Fruit fly (Drosophila melanogaster): ENCODE data around the gene Snoo.

Gene Snoo

dm6 chr2L:7880458-7880857 is 103.5 kb downstream of the Snoo start:
- TF ChIP-seq hb (GFP tag; IDR thresholded peaks at IDR 0.05; ENCODE audit: partially characterized antibody) (no peak), ro (GFP tag; IDR thresholded peaks at IDR 0.05) (no peak), nom (GFP tag; optimal IDR thresholded peaks at IDR 0.05) (peak; percentile 69), CG6683 (GFP tag; optimal IDR thresholded peaks at IDR 0.05) (no peak), chinmo (GFP tag; IDR thresholded peaks at IDR 0.05; ENCODE audit: partially characterized antibody) (peak; percentile 80; the same call in 2 of the 4 replicates), fd64A (GFP tag; optimal IDR thresholded peaks at IDR 0.05) (no peak), CG14710 (tag; optimal IDR thresholded peaks at IDR 0.05) (no peak), CG13775 (GFP tag; optimal IDR thresholded peaks at IDR 0.05) (no peak), CG9876 (GFP tag; optimal IDR thresholded peaks at IDR 0.05) (no peak), oc (tag; optimal IDR thresholded peaks at IDR 0.05) (peak; percentile 47), nau (GFP tag; optimal IDR thresholded peaks at IDR 0.05) (no peak), slp2 (GFP tag; optimal IDR thresholded peaks at IDR 0.05) (no peak), Lhr (GFP tag; optimal IDR thresholded peaks at IDR 0.05) (no peak), danr (GFP tag; IDR thresholded peaks at IDR 0.05) (no peak), CG13123 (GFP tag; optimal IDR thresholded peaks at IDR 0.05) (no peak), Atf6 (GFP tag; IDR thresholded peaks at IDR 0.05) (no peak), gsb-n (tag; optimal IDR thresholded peaks at IDR 0.05) (peak; percentile 63), phol (tag; optimal IDR thresholded peaks at IDR 0.05) (no peak), Mes4 (GFP tag; optimal IDR thresholded peaks at IDR 0.05) (no peak), CG3847 (GFP tag; IDR thresholded peaks at IDR 0.05) (no peak), Nf-YC (tag; optimal IDR thresholded peaks at IDR 0.05) (no peak), hth (optimal IDR thresholded peaks at IDR 0.05) (no peak), CG3281 (GFP tag; optimal IDR thresholded peaks at IDR 0.05) (no peak), CG12659 (GFP tag; optimal IDR thresholded peaks at IDR 0.05) (no peak), MESR4 (GFP tag; optimal IDR thresholded peaks at IDR 0.05) (no peak), CG8944 (GFP tag; optimal IDR thresholded peaks at IDR 0.05) (no peak), CG14965 (GFP tag; optimal IDR thresholded peaks at IDR 0.05; ENCODE audit: borderline replicate concordance) (no peak), CG10959 (GFP tag; IDR thresholded peaks at IDR 0.05) (no peak), CG9932 (GFP tag; IDR thresholded peaks at IDR 0.05) (no peak), Med (GFP tag) (peak; percentile 10), CG17385 (GFP tag; optimal IDR thresholded peaks at IDR 0.05) (no peak), HLHmδ (GFP tag; optimal IDR thresholded peaks at IDR 0.05) (peak; percentile 0), Dp (GFP tag; optimal IDR thresholded peaks at IDR 0.05) (no peak), CG1647 (GFP tag; optimal IDR thresholded peaks at IDR 0.05) (no peak), dmrt11E (tag; optimal IDR thresholded peaks at IDR 0.05) (no peak), her (GFP tag; optimal IDR thresholded peaks at IDR 0.05) (no peak), Hr78 (GFP tag; optimal IDR thresholded peaks at IDR 0.05) (peak in 1 of 2 experiments; percentile 36), mirr (GFP tag; optimal IDR thresholded peaks at IDR 0.05) (no peak), CG18619 (GFP tag; optimal IDR thresholded peaks at IDR 0.05) (no peak), CG30020 (tag; optimal IDR thresholded peaks at IDR 0.05) (no peak), crol (GFP tag; IDR thresholded peaks at IDR 0.05) (0 out of 2 replicates have a peak, but pooled peaks have one; percentile 17), aop (GFP tag; IDR thresholded peaks at IDR 0.05) (no peak), Hand (GFP tag; optimal IDR thresholded peaks at IDR 0.05) (no peak), ap (GFP tag; IDR thresholded peaks at IDR 0.05) (no peak), CG3163 (GFP tag; optimal IDR thresholded peaks at IDR 0.05) (peak; percentile 84), Blimp-1 (GFP tag; optimal IDR thresholded peaks at IDR 0.05) (peak; percentile 98), CG12769 (tag; optimal IDR thresholded peaks at IDR 0.05) (peak; percentile 71), peb (GFP tag; IDR thresholded peaks at IDR 0.05) (no peak), Aef1 (GFP tag; IDR thresholded peaks at IDR 0.05) (no peak), pnt (GFP tag; optimal IDR thresholded peaks at IDR 0.05) (no peak), bowl (GFP tag; IDR thresholded peaks at IDR 0.05) (no peak)

Measured in whole organism, embryonic.